Fruit fly (Drosophila melanogaster): ENCODE data around the gene Tango6.
A peak's percentile ranks its signal among the peaks of the same experiment; 100 is the strongest.

The Tango6 gene

DNA sequence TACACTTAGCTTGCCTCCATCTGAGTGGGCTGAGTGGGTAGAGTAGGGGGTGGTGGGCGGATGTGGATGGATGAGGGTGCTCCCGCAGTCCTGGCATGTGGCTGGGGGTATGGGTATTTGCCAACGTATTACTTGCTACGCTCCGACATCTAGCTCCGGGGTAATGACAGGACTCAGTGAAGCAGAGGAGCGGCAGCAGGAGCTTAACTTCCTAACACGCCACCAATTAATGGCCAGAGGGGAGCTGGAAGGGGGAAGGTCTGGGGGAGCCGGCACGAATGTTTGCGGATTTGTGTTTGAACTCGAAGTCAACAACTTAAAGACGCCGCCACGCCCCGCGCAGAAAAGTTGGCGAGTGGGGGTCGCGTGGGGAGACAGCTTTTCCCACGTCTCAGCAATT lies 49.4 kb downstream of the Tango6 start (continued):
- TF ChIP-seq H2.0 (GFP tag; IDR thresholded peaks at IDR 0.05), result no peak
- peak in 1 of 2 experiments; percentile 5 for TF ChIP-seq Hr51 (GFP tag; optimal IDR thresholded peaks at IDR 0.05)
- no peak for TF ChIP-seq ken (GFP tag; IDR thresholded peaks at IDR 0.05)
- no peak for TF ChIP-seq croc (GFP tag; conservative IDR thresholded peaks at IDR 0.05)
- peak; percentile 53 for TF ChIP-seq CG18599 (GFP tag; optimal IDR thresholded peaks at IDR 0.05)
- TF ChIP-seq sd (tag; optimal IDR thresholded peaks at IDR 0.05), result peak; percentile 4
- peak; percentile 70 for TF ChIP-seq crol (GFP tag; IDR thresholded peaks at IDR 0.05)
- TF ChIP-seq CG12071 (GFP tag; optimal IDR thresholded peaks at IDR 0.05), result peak; percentile 22
- peak; percentile 92 for TF ChIP-seq Hey (tag; optimal IDR thresholded peaks at IDR 0.05)

DNA sequence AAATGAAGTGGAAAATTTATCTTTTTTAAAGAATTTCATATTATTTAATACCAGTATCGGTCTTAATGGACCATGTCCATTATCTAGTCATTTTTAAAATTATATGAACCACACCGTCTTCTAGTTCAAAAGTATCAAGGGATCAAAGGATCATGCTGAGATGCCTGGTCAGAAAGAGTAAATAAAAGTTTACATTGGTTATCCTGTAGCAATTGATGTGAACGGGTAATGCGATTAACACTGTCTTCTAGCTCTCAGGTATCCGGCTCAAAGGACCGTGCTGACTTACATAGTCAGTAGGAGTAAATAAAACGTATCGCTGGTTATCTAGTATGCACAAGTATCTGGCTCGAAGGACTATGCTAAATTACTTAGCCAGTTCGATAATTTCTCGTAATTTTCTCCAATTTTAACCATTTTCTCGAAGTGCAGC lies 50.3 kb downstream of the Tango6 start:
- TF ChIP-seq dimm (GFP tag; IDR thresholded peaks at IDR 0.05) (no peak), Elba2 (GFP tag; optimal IDR thresholded peaks at IDR 0.05) (no peak), CG1233 (GFP tag; optimal IDR thresholded peaks at IDR 0.05) (peak; percentile 37), CG12659 (GFP tag; optimal IDR thresholded peaks at IDR 0.05) (peak; percentile 31), Ssrp (tag; optimal IDR thresholded peaks at IDR 0.05) (no peak), br (optimal IDR thresholded peaks at IDR 0.05) (no peak), ttk (GFP tag; IDR thresholded peaks at IDR 0.05) (no peak), CoRest (tag; optimal IDR thresholded peaks at IDR 0.05) (peak; percentile 61), grau (tag; optimal IDR thresholded peaks at IDR 0.05) (peak; percentile 27), CG18619 (GFP tag; optimal IDR thresholded peaks at IDR 0.05) (peak; percentile 48), prd (optimal IDR thresholded peaks at IDR 0.05) (no peak), prd (GFP tag; IDR thresholded peaks at IDR 0.05) (peak; percentile 5; the same call in 1 of the 3 replicates), p53 (GFP tag; optimal IDR thresholded peaks at IDR 0.05) (no peak), CG6854 (GFP tag; optimal IDR thresholded peaks at IDR 0.05) (peak; percentile 29), CG13894 (tag; optimal IDR thresholded peaks at IDR 0.05) (no peak), gt (GFP tag; IDR thresholded peaks at IDR 0.05) (no peak), CG8924 (tag; optimal IDR thresholded peaks at IDR 0.05) (peak; percentile 28), CG7786 (GFP tag; optimal IDR thresholded peaks at IDR 0.05) (peak; percentile 6), Rfx (GFP tag; IDR thresholded peaks at IDR 0.05) (no peak), CG9727 (GFP tag; optimal IDR thresholded peaks at IDR 0.05) (peak; percentile 50), CG6254 (GFP tag; optimal IDR thresholded peaks at IDR 0.05) (no peak), cas (GFP tag; IDR thresholded peaks at IDR 0.05) (no peak), Sox102F (GFP tag; optimal IDR thresholded peaks at IDR 0.05) (peak; percentile 5), seq (GFP tag; IDR thresholded peaks at IDR 0.05) (peak; percentile 19; the same call in 1 of the 2 replicates), Neu2 (GFP tag; optimal IDR thresholded peaks at IDR 0.05; ENCODE audit: borderline replicate concordance) (no peak), jumu (GFP tag; optimal IDR thresholded peaks at IDR 0.05) (no peak), D19A (tag; optimal IDR thresholded peaks at IDR 0.05) (no peak), Ptx1 (GFP tag; IDR thresholded peaks at IDR 0.05) (peak; percentile 44; the same call in 1 of the 2 replicates), toy (GFP tag; IDR thresholded peaks at IDR 0.05) (no peak), pita (GFP tag; optimal IDR thresholded peaks at IDR 0.05) (no peak), Camta (GFP tag; optimal IDR thresholded peaks at IDR 0.05) (no peak), ap (GFP tag; IDR thresholded peaks at IDR 0.05) (no peak), sens (GFP tag) (peak; percentile 84), CG6765 (GFP tag; optimal IDR thresholded peaks at IDR 0.05) (no peak), CG2678 (tag; optimal IDR thresholded peaks at IDR 0.05) (peak; percentile 71), HLH54F (GFP tag; optimal IDR thresholded peaks at IDR 0.05) (peak; percentile 28), CG7372 (GFP tag; IDR thresholded peaks at IDR 0.05) (no peak), nerfin-2 (GFP tag; IDR thresholded peaks at IDR 0.05; ENCODE audit: partially characterized antibody) (no peak), gcm2 (GFP tag; optimal IDR thresholded peaks at IDR 0.05) (no peak), shn (GFP tag; optimal IDR thresholded peaks at IDR 0.05) (no peak), CG6813 (GFP tag; optimal IDR thresholded peaks at IDR 0.05) (peak; percentile 8), CG17361 (GFP tag; IDR thresholded peaks at IDR 0.05) (peak; percentile 70; the same call in 2 of the 3 replicates)
